Worm (Caenorhabditis elegans): ENCODE data around the gene lgc-58.

ce11 chrX:6059163-6059782 is 16.0 kb upstream of the lgc-58 start:
- no peak for TF ChIP-seq ama-1 (optimal IDR thresholded peaks at IDR 0.05)
- no peak for TF ChIP-seq hmg-4 (GFP tag; optimal IDR thresholded peaks at IDR 0.05)
- no peak for TF ChIP-seq ceh-13 (GFP tag; optimal IDR thresholded peaks at IDR 0.05)
- no peak for TF ChIP-seq hmbx-1 (tag; optimal IDR thresholded peaks at IDR 0.05)
